Worm (Caenorhabditis elegans) whole organism, late embryonic: Measurements from ENCODE around the gene mig-10.
A peak's percentile ranks its signal among the peaks of the same experiment; 100 is the strongest.

Experiments used
- C08G9.2 ChIP-seq: sonication (generic microtip); optimal IDR thresholded peaks from 2 replicates; lab custom pipeline; 2016; ENCODE audit warnings: mild to moderate bottlenecking, missing genetic modification characterization, moderate library complexity, missing compliant biosample characterization
- F13H6.1 ChIP-seq: sonication (generic microtip); optimal IDR thresholded peaks from 2 replicates; lab custom pipeline; 2016; ENCODE audit warnings: missing genetic modification characterization, missing compliant biosample characterization
- K09A11.1 ChIP-seq: sonication (generic microtip); optimal IDR thresholded peaks from 2 replicates; lab custom pipeline; 2017; ENCODE audit warnings: antibody characterized with exemption, mild to moderate bottlenecking, missing genetic modification characterization, missing compliant biosample characterization; ENCODE audit not compliant: insufficient read depth
- T23F11.4 ChIP-seq: fragments of 200-800 bp; sonication (Bioruptor generic); optimal IDR thresholded peaks from 2 replicates; lab custom pipeline; 2018; ENCODE audit warnings: mild to moderate bottlenecking, missing genetic modification characterization, missing compliant biosample characterization
- Y22D7AL.16 ChIP-seq: sonication (generic microtip); optimal IDR thresholded peaks from 2 replicates; lab custom pipeline; 2016; ENCODE audit warnings: missing genetic modification characterization, missing compliant biosample characterization
- ama-1 ChIP-seq: fragments of 150-350 bp; optimal IDR thresholded peaks from 2 replicates; lab custom pipeline; 2014
- ceh-14 ChIP-seq: sonication (generic microtip); optimal IDR thresholded peaks from 2 replicates; lab custom pipeline; 2016; ENCODE audit warnings: missing genotype, missing genetic modification characterization, missing compliant biosample characterization
- ceh-18 ChIP-seq: sonication (generic microtip); optimal IDR thresholded peaks from 2 replicates; lab custom pipeline; 2016; ENCODE audit warnings: missing genetic modification characterization, missing compliant biosample characterization
- ceh-19 ChIP-seq: fragments of 200-800 bp; sonication (Bioruptor generic); optimal IDR thresholded peaks from 2 replicates; lab custom pipeline; 2018; ENCODE audit warnings: mild to moderate bottlenecking, missing genetic modification characterization, missing compliant biosample characterization
- ceh-22 ChIP-seq: sonication (generic microtip); optimal IDR thresholded peaks from 2 replicates; lab custom pipeline; 2017; ENCODE audit warnings: missing biosample characterization, missing genetic modification characterization
- ceh-30 ChIP-seq: fragments of 150-350 bp; optimal IDR thresholded peaks from 2 replicates; lab custom pipeline; 2014; ENCODE audit warnings: missing biosample characterization, missing genetic modification characterization
- ceh-31 ChIP-seq: sonication (generic microtip); optimal IDR thresholded peaks from 2 replicates; lab custom pipeline; 2016; ENCODE audit warnings: missing genetic modification characterization, missing compliant biosample characterization
- ceh-45 ChIP-seq: fragments of 200-800 bp; sonication (Bioruptor generic); IDR thresholded peaks from 2 replicates; pipeline ENCODE4 v1.3.6; 2022; ENCODE audit warnings: missing genetic modification reagents, missing genetic modification characterization, missing compliant biosample characterization
- ceh-48 ChIP-seq: sonication (generic microtip); optimal IDR thresholded peaks from 2 replicates; lab custom pipeline; 2016; ENCODE audit warnings: missing genetic modification characterization, inconsistent platforms, missing compliant biosample characterization
- ceh-6 ChIP-seq: fragments of 200-800 bp; sonication (Bioruptor generic); optimal IDR thresholded peaks from 2 replicates; lab custom pipeline; 2018; ENCODE audit warnings: mild to moderate bottlenecking, missing genetic modification characterization, missing compliant biosample characterization
- ceh-9 ChIP-seq: sonication (generic microtip); optimal IDR thresholded peaks from 2 replicates; lab custom pipeline; 2016; ENCODE audit warnings: mild to moderate bottlenecking, missing genetic modification characterization, inconsistent platforms, missing compliant biosample characterization
- che-1 ChIP-seq: sonication (generic microtip); optimal IDR thresholded peaks from 2 replicates; lab custom pipeline; 2016; ENCODE audit warnings: mild to moderate bottlenecking, missing genetic modification characterization, missing compliant biosample characterization
- elt-2 ChIP-seq: sonication (generic microtip); optimal IDR thresholded peaks from 2 replicates; lab custom pipeline; 2016; ENCODE audit warnings: missing genetic modification reagents, missing genetic modification characterization, missing compliant biosample characterization
- ets-4 ChIP-seq: sonication (generic microtip); optimal IDR thresholded peaks from 2 replicates; lab custom pipeline; 2016; ENCODE audit warnings: missing genetic modification characterization, missing compliant biosample characterization
- eyg-1 ChIP-seq: sonication (generic microtip); optimal IDR thresholded peaks from 2 replicates; lab custom pipeline; 2016; ENCODE audit warnings: missing genotype, missing genetic modification characterization, missing compliant biosample characterization
- fax-1 ChIP-seq: sonication (generic microtip); optimal IDR thresholded peaks from 2 replicates; lab custom pipeline; 2016; ENCODE audit warnings: missing genotype, missing genetic modification characterization, missing compliant biosample characterization
- fkh-10 ChIP-seq: fragments of 150-350 bp; optimal IDR thresholded peaks from 2 replicates; lab custom pipeline; 2014; ENCODE audit warnings: missing biosample characterization, missing genetic modification reagents, missing genetic modification characterization
- fkh-6 ChIP-seq: sonication (generic microtip); optimal IDR thresholded peaks from 2 replicates; lab custom pipeline; 2016; ENCODE audit warnings: missing genetic modification characterization, missing compliant biosample characterization
- hlh-13 ChIP-seq: fragments of 200-800 bp; sonication (Bioruptor generic); optimal IDR thresholded peaks from 2 replicates; lab custom pipeline; 2018; ENCODE audit warnings: mild to moderate bottlenecking, missing genetic modification characterization, missing compliant biosample characterization
- hlh-15 ChIP-seq: sonication (generic microtip); optimal IDR thresholded peaks from 2 replicates; lab custom pipeline; 2016; ENCODE audit warnings: missing genetic modification characterization, missing compliant biosample characterization
- hlh-30 ChIP-seq: sonication (generic microtip); optimal IDR thresholded peaks from 2 replicates; lab custom pipeline; 2017; ENCODE audit warnings: antibody characterized with exemption, missing genetic modification characterization, missing compliant biosample characterization; ENCODE audit not compliant: insufficient read depth
- hlh-6 ChIP-seq: sonication (generic microtip); optimal IDR thresholded peaks from 2 replicates; lab custom pipeline; 2016; ENCODE audit warnings: missing genotype, missing genetic modification characterization, missing compliant biosample characterization
- hlh-8 ChIP-seq: sonication (generic microtip); optimal IDR thresholded peaks from 2 replicates; lab custom pipeline; 2016; ENCODE audit warnings: missing genotype, missing genetic modification characterization, missing compliant biosample characterization
- lim-6 ChIP-seq: sonication (generic microtip); optimal IDR thresholded peaks from 2 replicates; lab custom pipeline; 2016; ENCODE audit warnings: missing genetic modification characterization, missing compliant biosample characterization
- lin-11 ChIP-seq: fragments of 200-800 bp; sonication (Bioruptor generic); optimal IDR thresholded peaks from 2 replicates; lab custom pipeline; 2018; ENCODE audit warnings: mild to moderate bottlenecking, missing genetic modification characterization, missing compliant biosample characterization
- madf-2 ChIP-seq: sonication (generic microtip); optimal IDR thresholded peaks from 2 replicates; lab custom pipeline; 2017; ENCODE audit warnings: missing genetic modification characterization, missing compliant biosample characterization
- mec-3 ChIP-seq: sonication (generic microtip); optimal IDR thresholded peaks from 2 replicates; lab custom pipeline; 2016; ENCODE audit warnings: borderline replicate concordance, missing genetic modification characterization, missing compliant biosample characterization
- nhr-11 ChIP-seq: fragments of 150-350 bp; optimal IDR thresholded peaks from 2 replicates; lab custom pipeline; 2014; ENCODE audit warnings: missing biosample characterization, missing genetic modification characterization
- npax-4 ChIP-seq: sonication (generic microtip); optimal IDR thresholded peaks from 2 replicates; lab custom pipeline; 2016; ENCODE audit warnings: missing genetic modification characterization, missing compliant biosample characterization
- odd-2 ChIP-seq: sonication (generic microtip); optimal IDR thresholded peaks from 2 replicates; lab custom pipeline; 2017; ENCODE audit warnings: antibody characterized with exemption, mild to moderate bottlenecking, missing genetic modification characterization, missing compliant biosample characterization
- pag-3 ChIP-seq: sonication (generic microtip); optimal IDR thresholded peaks from 2 replicates; lab custom pipeline; 2016; ENCODE audit warnings: missing compliant biosample characterization, missing genetic modification characterization, borderline replicate concordance
- pat-9 ChIP-seq: fragments of 200-800 bp; sonication (Bioruptor generic); optimal IDR thresholded peaks from 2 replicates; lab custom pipeline; 2018; ENCODE audit warnings: mild to moderate bottlenecking, missing genetic modification characterization, moderate library complexity, missing compliant biosample characterization
- pros-1 ChIP-seq: fragments of 150-350 bp; optimal IDR thresholded peaks from 2 replicates; lab custom pipeline; 2014; ENCODE audit warnings: missing biosample characterization, missing genetic modification reagents, missing genetic modification characterization
- ref-2 ChIP-seq: sonication (generic microtip); optimal IDR thresholded peaks from 2 replicates; lab custom pipeline; 2016; ENCODE audit warnings: missing genetic modification characterization, missing compliant biosample characterization
- rnt-1 ChIP-seq: sonication (generic microtip); optimal IDR thresholded peaks from 2 replicates; lab custom pipeline; 2016; ENCODE audit warnings: missing genetic modification characterization, missing compliant biosample characterization
- sox-2 ChIP-seq: fragments of 200-800 bp; sonication (Bioruptor generic); IDR thresholded peaks from 2 replicates; pipeline ENCODE4 v1.3.6; 2022; ENCODE audit warnings: missing genetic modification reagents, missing genetic modification characterization, missing compliant biosample characterization
- sox-4 ChIP-seq: sonication (generic microtip); optimal IDR thresholded peaks from 2 replicates; lab custom pipeline; 2017; ENCODE audit warnings: mild to moderate bottlenecking, missing genetic modification characterization, inconsistent platforms, missing compliant biosample characterization
- syd-9 ChIP-seq: sonication (generic microtip); optimal IDR thresholded peaks from 2 replicates; lab custom pipeline; 2016; ENCODE audit warnings: mild to moderate bottlenecking, missing genetic modification characterization, moderate library complexity, missing compliant biosample characterization
- tbx-2 ChIP-seq: sonication (generic microtip); optimal IDR thresholded peaks from 2 replicates; lab custom pipeline; 2016; ENCODE audit warnings: missing genetic modification characterization, missing compliant biosample characterization
- ttx-3 ChIP-seq: sonication (generic microtip); optimal IDR thresholded peaks from 2 replicates; lab custom pipeline; 2016; ENCODE audit warnings: missing genetic modification reagents, missing genetic modification characterization, missing compliant biosample characterization
- ztf-16 ChIP-seq: sonication (generic microtip); optimal IDR thresholded peaks from 2 replicates; lab custom pipeline; 2017; ENCODE audit warnings: missing genetic modification characterization, missing compliant biosample characterization

Gene mig-10

DNA sequence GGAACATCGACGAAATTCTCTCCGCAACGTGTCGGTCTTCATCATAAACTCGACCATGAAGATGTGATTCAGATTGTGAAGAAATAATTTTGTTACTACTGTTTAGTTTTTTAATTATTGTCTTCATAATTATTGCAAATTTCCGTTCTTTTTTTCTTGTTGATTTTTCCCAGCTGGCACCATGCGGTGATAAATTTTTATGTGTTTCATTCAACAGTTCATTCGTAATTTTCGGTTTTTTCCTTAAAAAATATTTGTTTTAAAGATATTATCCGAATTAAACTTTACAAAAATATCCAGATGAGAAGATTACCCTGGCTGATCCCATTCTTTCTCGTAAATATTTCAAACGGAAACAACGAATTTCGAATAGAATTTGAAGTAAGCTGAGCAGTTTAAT is 31.9 kb upstream of the mig-10 start, which contains the start of gene C02F5.13:
Gene C02F5.13, plus strand, starts transcription at position 301 of the 400 bp plus-strand sequence.
- TF ChIP-seq ttx-3 = no peak
- TF ChIP-seq hlh-15 = no peak
- no peak for TF ChIP-seq nhr-11
- no peak for TF ChIP-seq F13H6.1 (tag; lab: Kevin White, UChicago)
- TF ChIP-seq tbx-2 (tag; lab: Kevin White, UChicago) = no peak
- no peak for TF ChIP-seq odd-2
- no peak for TF ChIP-seq ama-1
- TF ChIP-seq T23F11.4 = no peak
- TF ChIP-seq che-1 = no peak
- TF ChIP-seq ceh-19 (GFP tag; lab: Kevin White, UChicago) = no peak
- TF ChIP-seq K09A11.1 (tag; lab: Kevin White, UChicago) = no peak
- TF ChIP-seq ceh-18 (tag; lab: Kevin White, UChicago) = no peak
- no peak for TF ChIP-seq pros-1
- no peak for TF ChIP-seq rnt-1
- no peak for TF ChIP-seq elt-2 (tag; lab: Kevin White, UChicago)
- no peak for TF ChIP-seq hlh-8 (tag; lab: Kevin White, UChicago)
- no peak for TF ChIP-seq pat-9 (tag; lab: Kevin White, UChicago)
- no peak for TF ChIP-seq lim-6
- TF ChIP-seq hlh-30 (tag; lab: Kevin White, UChicago) = no peak

DNA sequence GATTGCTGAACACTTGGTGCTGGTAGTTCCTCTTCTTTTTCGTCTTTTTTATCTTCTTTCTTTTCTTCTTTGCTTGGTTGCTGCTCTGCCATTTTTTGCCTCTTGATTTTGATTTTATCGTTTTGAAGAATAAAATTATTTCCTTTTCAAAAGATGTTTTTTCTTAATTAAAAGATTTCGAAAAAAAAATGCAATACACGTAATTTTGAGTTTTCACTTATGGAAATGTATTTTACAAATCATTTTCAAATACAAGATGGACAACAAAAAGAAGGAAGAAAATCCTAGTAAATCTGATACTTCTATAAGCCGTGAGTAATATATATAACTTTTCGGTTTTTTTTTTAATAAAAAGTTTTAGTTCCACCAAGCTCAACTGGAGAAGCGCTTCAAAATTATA is 29.5 kb upstream of the mig-10 start, which contains the start of the genes C02F5.10 and C02F5.2:
Gene C02F5.10, minus strand, starts transcription at position 101 of the 400 bp plus-strand sequence.
Gene C02F5.2, plus strand, starts transcription at position 239 of the 400 bp plus-strand sequence.
- no peak for TF ChIP-seq T23F11.4
- no peak for TF ChIP-seq ceh-9 (tag; lab: Kevin White, UChicago)
- no peak for TF ChIP-seq pag-3
- TF ChIP-seq fax-1 (tag; lab: Kevin White, UChicago) = no peak
- TF ChIP-seq ets-4 (tag; lab: Kevin White, UChicago) = no peak
- TF ChIP-seq odd-2 = no peak
- no peak for TF ChIP-seq hlh-6 (tag; lab: Kevin White, UChicago)
- TF ChIP-seq fkh-10 = no peak
- no peak for TF ChIP-seq lin-11 (tag; lab: Kevin White, UChicago)
- TF ChIP-seq pros-1 = no peak
- no peak for TF ChIP-seq ama-1
- no peak for TF ChIP-seq fkh-6 (tag; lab: Kevin White, UChicago)
- no peak for TF ChIP-seq tbx-2 (tag; lab: Kevin White, UChicago)
- TF ChIP-seq ceh-6 (GFP tag; lab: Kevin White, UChicago) = no peak
- no peak for TF ChIP-seq ceh-30 (tag; lab: Kevin White, UChicago)
- no peak for TF ChIP-seq lim-6

- TF ChIP-seq T23F11.4 (no peak), eyg-1 (no peak), fkh-10 (no peak), ceh-9 (tag; lab: Kevin White, UChicago) (no peak), hlh-15 (no peak), lim-6 (peak; percentile 1), ceh-14 (tag; lab: Kevin White, UChicago) (peak; percentile 69), C08G9.2 (tag; lab: Kevin White, UChicago) (peak; percentile 68), syd-9 (tag; lab: Kevin White, UChicago) (no peak), ztf-16 (tag; lab: Kevin White, UChicago) (no peak), che-1 (no peak), ceh-18 (tag; lab: Kevin White, UChicago) (no peak), pat-9 (tag; lab: Kevin White, UChicago) (no peak), mec-3 (tag; lab: Kevin White, UChicago) (no peak), madf-2 (tag; lab: Kevin White, UChicago) (peak; percentile 20), ceh-48 (tag; lab: Kevin White, UChicago) (no peak), ets-4 (tag; lab: Kevin White, UChicago) (peak; percentile 65), hlh-8 (tag; lab: Kevin White, UChicago) (peak; percentile 65), hlh-30 (tag; lab: Kevin White, UChicago) (no peak), tbx-2 (tag; lab: Kevin White, UChicago) (peak; percentile 82), sox-4 (no peak), rnt-1 (peak; percentile 10), ceh-22 (tag; lab: Kevin White, UChicago) (no peak), Y22D7AL.16 (tag; lab: Kevin White, UChicago) (no peak), hlh-13 (GFP tag; lab: Kevin White, UChicago) (no peak), ceh-45 (no peak), npax-4 (tag; lab: Kevin White, UChicago) (no peak), sox-2 (GFP tag; lab: Robert Waterston, UW) (no peak), F13H6.1 (tag; lab: Kevin White, UChicago) (peak; percentile 2), fkh-6 (tag; lab: Kevin White, UChicago) (no peak), ceh-31 (tag; lab: Kevin White, UChicago) (peak; percentile 89), elt-2 (tag; lab: Kevin White, UChicago) (peak; percentile 79), ref-2 (tag; lab: Kevin White, UChicago) (no peak)
Observed at ce11 chrIII:8250007-8250683, 28.8 kb upstream of the mig-10 start, which contains the start of gene knl-1. knl-1 (plus strand) TSS chrIII:8250632.
